Worm (Caenorhabditis elegans) whole organism, late embryonic: ENCODE measurements around the gene Y53F4B.39.

Experiments
- ama-1 ChIP-seq: fragments of 150-350 bp; optimal IDR thresholded peaks from 2 replicates; lab custom pipeline; 2014
- gmeb-2 ChIP-seq: sonication (generic microtip); optimal IDR thresholded peaks from 2 replicates; lab custom pipeline; 2016; ENCODE audit warnings: missing genetic modification characterization, inconsistent platforms, missing compliant biosample characterization
- hlh-30 ChIP-seq: sonication (generic microtip); optimal IDR thresholded peaks from 2 replicates; lab custom pipeline; 2017; ENCODE audit warnings: antibody characterized with exemption, missing genetic modification characterization, missing compliant biosample characterization; ENCODE audit not compliant: insufficient read depth

DNA sequence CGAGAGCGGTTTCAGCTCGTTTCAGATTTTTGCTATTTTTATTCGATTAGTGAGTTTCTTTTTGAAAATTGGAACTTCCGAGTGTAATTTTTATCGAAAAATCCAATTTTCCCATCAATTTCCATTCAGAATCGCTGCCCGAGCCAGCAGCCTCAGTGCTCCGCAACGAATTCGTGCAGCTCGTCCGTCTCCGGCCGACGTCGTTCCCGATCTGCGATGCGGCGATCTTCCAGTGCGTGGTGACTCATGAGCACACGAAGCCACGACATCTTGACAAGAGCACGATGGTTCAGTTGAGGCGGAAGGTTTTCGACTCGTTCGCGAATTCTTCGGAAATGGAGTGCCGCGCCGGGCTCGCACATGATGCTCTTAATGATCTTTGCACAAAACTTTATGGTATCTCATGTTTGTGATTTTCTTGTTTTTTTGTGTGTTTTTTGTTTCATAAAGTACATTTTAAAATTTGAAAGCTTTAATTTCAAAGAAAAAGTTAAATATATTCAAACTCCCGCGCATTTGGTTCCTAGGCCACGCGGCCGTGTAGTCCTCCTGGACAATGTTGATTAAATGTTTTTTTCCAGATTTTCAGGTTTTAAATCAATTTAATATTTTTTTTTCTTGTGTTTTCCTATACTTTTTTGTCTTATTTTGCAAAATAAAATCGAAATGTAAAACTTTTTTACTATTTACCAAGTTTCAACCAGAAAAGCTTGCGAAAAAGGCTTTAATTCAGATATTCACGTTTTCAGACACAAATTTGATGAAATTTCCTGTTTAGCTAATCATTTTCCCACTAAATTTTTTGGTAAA lies 20.7 kb upstream of the Y53F4B.39 start:
- TF ChIP-seq gmeb-2 (tag; lab: Kevin White, UChicago) (no peak), ama-1 (lab: Kevin White, UChicago) (no peak), hlh-30 (tag; lab: Kevin White, UChicago) (no peak)
